Worm (Caenorhabditis elegans): Measurements from ENCODE around the gene pde-4.

pde-4 gene

ce11 chrII:7666967-7667366 is 15.9 kb upstream of the pde-4 start, which contains the start of gene lir-2:
lir-2 (plus strand) TSS chrII:7667267.
- TF ChIP-seq nhr-47 (tag; optimal IDR thresholded peaks at IDR 0.05) (no peak), snpc-4 (tag; optimal IDR thresholded peaks at IDR 0.05) (no peak), lin-35 (GFP tag; optimal IDR thresholded peaks at IDR 0.05) (no peak), fkh-10 (GFP tag; optimal IDR thresholded peaks at IDR 0.05) (no peak), ces-1 (GFP tag; optimal IDR thresholded peaks at IDR 0.05) (no peak), efl-1 (optimal IDR thresholded peaks at IDR 0.05) (peak in 1 of 2 experiments; percentile 3), efl-1 (GFP tag; optimal IDR thresholded peaks at IDR 0.05 in 1 of 2) (no peak), mdl-1 (tag; optimal IDR thresholded peaks at IDR 0.05) (no peak)

ce11 chrII:7666338-7666737 is 15.3 kb upstream of the pde-4 start:
- no peak for TF ChIP-seq zag-1 (tag; optimal IDR thresholded peaks at IDR 0.05)
- no peak for TF ChIP-seq lsy-2 (tag; optimal IDR thresholded peaks at IDR 0.05)
- no peak for TF ChIP-seq dsc-1 (tag; optimal IDR thresholded peaks at IDR 0.05)
- no peak for TF ChIP-seq elt-3 (tag; optimal IDR thresholded peaks at IDR 0.05)
- no peak for TF ChIP-seq hpl-2 (GFP tag; optimal IDR thresholded peaks at IDR 0.05)
- no peak for TF ChIP-seq unc-98 (GFP tag; IDR thresholded peaks at IDR 0.05)
- no peak for TF ChIP-seq lin-39 (tag; optimal IDR thresholded peaks at IDR 0.05)
- TF ChIP-seq ces-1 (GFP tag; optimal IDR thresholded peaks at IDR 0.05): no peak
- no peak for TF ChIP-seq sox-4 (tag; optimal IDR thresholded peaks at IDR 0.05)
- no peak for TF ChIP-seq lin-15B (tag; optimal IDR thresholded peaks at IDR 0.05)
- TF ChIP-seq ets-5 (GFP tag; IDR thresholded peaks at IDR 0.05): no peak
- TF ChIP-seq hlh-17 (GFP tag; optimal IDR thresholded peaks at IDR 0.05; ENCODE audit: borderline replicate concordance): no peak
- TF ChIP-seq C04F5.9 (tag; optimal IDR thresholded peaks at IDR 0.05): no peak
- TF ChIP-seq C34B4.2 (tag; optimal IDR thresholded peaks at IDR 0.05): no peak
- no peak for TF ChIP-seq nhr-77 (tag; optimal IDR thresholded peaks at IDR 0.05)
- no peak for TF ChIP-seq jun-1 (tag; optimal IDR thresholded peaks at IDR 0.05)
- TF ChIP-seq sup-37 (GFP tag; optimal IDR thresholded peaks at IDR 0.05): no peak
- no peak for TF ChIP-seq lin-35 (GFP tag; optimal IDR thresholded peaks at IDR 0.05)
- TF ChIP-seq nhr-20 (tag; optimal IDR thresholded peaks at IDR 0.05): no peak

ce11 chrII:7663704-7664660 is 12.9 kb upstream of the pde-4 start, which contains the start of the genes F18A1.7 and rpa-1:
F18A1.7 (minus strand) TSS chrII:7663754.
rpa-1 (plus strand) TSS chrII:7664582.
- no peak for TF ChIP-seq unc-62 (GFP tag; optimal IDR thresholded peaks at IDR 0.05)
- TF ChIP-seq unc-86 (tag; optimal IDR thresholded peaks at IDR 0.05): no peak
- TF ChIP-seq nhr-47 (tag; optimal IDR thresholded peaks at IDR 0.05): no peak
- no peak for TF ChIP-seq ceh-88 (GFP tag; IDR thresholded peaks at IDR 0.05)
- peak; percentile 36 to 54 for TF ChIP-seq efl-1 (optimal IDR thresholded peaks at IDR 0.05)
- peak; percentile 9 to 62 for TF ChIP-seq efl-1 (GFP tag; optimal IDR thresholded peaks at IDR 0.05 in 1 of 2)
- no peak for TF ChIP-seq xbp-1 (tag; optimal IDR thresholded peaks at IDR 0.05)
- TF ChIP-seq snpc-4 (tag; optimal IDR thresholded peaks at IDR 0.05): no peak
- TF ChIP-seq lsy-2 (tag; optimal IDR thresholded peaks at IDR 0.05): peak; percentile 11 to 60
- TF ChIP-seq F16B12.6 (tag; optimal IDR thresholded peaks at IDR 0.05): peak; percentile 78
- TF ChIP-seq snu-23 (GFP tag; optimal IDR thresholded peaks at IDR 0.05): peak; percentile 15
- TF ChIP-seq dpl-1 (GFP tag; optimal IDR thresholded peaks at IDR 0.05): peak; percentile 53 to 82 (median 71)
- TF ChIP-seq lin-35 (GFP tag; optimal IDR thresholded peaks at IDR 0.05): peak; percentile 59 to 76
- peak; percentile 39 for TF ChIP-seq blmp-1 (tag; optimal IDR thresholded peaks at IDR 0.05)
- TF ChIP-seq lin-39 (tag; optimal IDR thresholded peaks at IDR 0.05): no peak
- TF ChIP-seq mep-1 (tag; optimal IDR thresholded peaks at IDR 0.05): peak; percentile 25
- no peak for TF ChIP-seq aly-2 (tag; optimal IDR thresholded peaks at IDR 0.05)
- TF ChIP-seq nhr-19 (GFP tag; conservative IDR thresholded peaks at IDR 0.05): no peak
- no peak for TF ChIP-seq hlh-17 (GFP tag; optimal IDR thresholded peaks at IDR 0.05; ENCODE audit: borderline replicate concordance)
- no peak for TF ChIP-seq hpl-2 (GFP tag; optimal IDR thresholded peaks at IDR 0.05)
- TF ChIP-seq hlh-4 (tag; optimal IDR thresholded peaks at IDR 0.05): no peak

All from whole organism, L1 larva.